Fruit fly (Drosophila melanogaster) whole organism, embryonic: ENCODE data around the gene CG13891.
A peak's percentile ranks its signal among the peaks of the same experiment; 100 is the strongest.

Experiments used
- Aef1 ChIP-seq: fragments of 200-800 bp; sonication (Bioruptor generic); IDR thresholded peaks from 3 replicates; pipeline ENCODE4 v1.3.6; 2022; ENCODE audit warnings: missing biosample characterization, missing genetic modification characterization
- Antp ChIP-seq: fragments of 200-800 bp; sonication (Bioruptor generic); optimal IDR thresholded peaks from 3 replicates; lab custom pipeline; 2016; ENCODE audit warnings: missing biosample characterization, missing genetic modification characterization
- CG10209 ChIP-seq: fragments of 200-800 bp; sonication (Bioruptor generic); optimal IDR thresholded peaks from 3 replicates; lab custom pipeline; 2017; ENCODE audit warnings: missing biosample characterization, mild to moderate bottlenecking, missing genetic modification characterization, missing genetic modification reagents
- CG10654 ChIP-seq: fragments of 200-800 bp; sonication (Bioruptor generic); optimal IDR thresholded peaks from 2 replicates; lab custom pipeline; 2016; ENCODE audit warnings: missing biosample characterization, missing genetic modification characterization
- CG11456 ChIP-seq: fragments of 200-800 bp; sonication (Bioruptor generic); IDR thresholded peaks from 3 replicates; pipeline ENCODE4 v1.3.6; 2022; ENCODE audit warnings: missing biosample characterization, missing genetic modification characterization
- CG14710 ChIP-seq: fragments of 200-800 bp; sonication (Bioruptor generic); optimal IDR thresholded peaks from 3 replicates; lab custom pipeline; 2019; ENCODE audit warnings: missing biosample characterization, mild to moderate bottlenecking, missing genetic modification characterization, moderate library complexity
- CG15073 ChIP-seq: fragments of 200-800 bp; sonication (Bioruptor generic); optimal IDR thresholded peaks from 2 replicates; lab custom pipeline; 2016; ENCODE audit warnings: missing biosample characterization, missing genetic modification characterization
- CG15269 ChIP-seq: fragments of 200-800 bp; sonication (Bioruptor generic); optimal IDR thresholded peaks from 2 replicates; lab custom pipeline; 2018; ENCODE audit warnings: missing biosample characterization, mild to moderate bottlenecking, missing genetic modification characterization, moderate library complexity
- CG16813 ChIP-seq: fragments of 200-800 bp; sonication (Bioruptor generic); IDR thresholded peaks from 3 replicates; pipeline ENCODE4 v1.3.6; 2022; ENCODE audit warnings: missing biosample characterization, missing genetic modification characterization; ENCODE audit not compliant: partially characterized antibody
- CG16815 ChIP-seq: fragments of 200-800 bp; sonication (Bioruptor generic); optimal IDR thresholded peaks from 3 replicates; lab custom pipeline; 2017; ENCODE audit warnings: missing biosample characterization, mild to moderate bottlenecking, missing genetic modification characterization
- CG17186 ChIP-seq: fragments of 200-800 bp; sonication (Bioruptor generic); optimal IDR thresholded peaks from 3 replicates; lab custom pipeline; 2017; ENCODE audit warnings: missing biosample characterization, missing genetic modification reagents, missing genetic modification characterization
- CG18476 ChIP-seq: fragments of 200-800 bp; sonication (Bioruptor generic); optimal IDR thresholded peaks from 2 replicates; lab custom pipeline; 2016; ENCODE audit warnings: missing biosample characterization, mild to moderate bottlenecking, missing genetic modification characterization
- CG18599 ChIP-seq: fragments of 200-800 bp; sonication (Bioruptor generic); optimal IDR thresholded peaks from 3 replicates; lab custom pipeline; 2017; ENCODE audit warnings: missing biosample characterization, missing genetic modification characterization, mild to moderate bottlenecking, moderate library complexity, missing genetic modification reagents
- CG18619 ChIP-seq: fragments of 200-800 bp; sonication (Bioruptor generic); optimal IDR thresholded peaks from 3 replicates; lab custom pipeline; 2017; ENCODE audit warnings: missing biosample characterization, mild to moderate bottlenecking, missing genetic modification characterization
- CG2120 ChIP-seq: fragments of 200-800 bp; sonication (Bioruptor generic); optimal IDR thresholded peaks from 3 replicates; lab custom pipeline; 2016; ENCODE audit warnings: missing biosample characterization, missing genetic modification characterization
- CG2202 ChIP-seq: fragments of 200-800 bp; sonication (Bioruptor generic); optimal IDR thresholded peaks from 2 replicates; lab custom pipeline; 2018; ENCODE audit warnings: missing biosample characterization, mild to moderate bottlenecking, missing genetic modification characterization
- CG3163 ChIP-seq: fragments of 200-800 bp; sonication (Bioruptor generic); optimal IDR thresholded peaks from 3 replicates; lab custom pipeline; 2016; ENCODE audit warnings: missing biosample characterization, missing genetic modification characterization
- CG34422 ChIP-seq: fragments of 200-800 bp; sonication (Bioruptor generic); IDR thresholded peaks from 3 replicates; pipeline ENCODE4 v1.3.6; 2022; ENCODE audit warnings: missing biosample characterization, missing genetic modification characterization
- CG42726 ChIP-seq: fragments of 200-800 bp; sonication (Bioruptor generic); IDR thresholded peaks from 2 replicates; pipeline ENCODE4 v1.3.6; 2022; ENCODE audit warnings: missing biosample characterization, missing genetic modification characterization; ENCODE audit not compliant: partially characterized antibody
- CG4424 ChIP-seq: fragments of 200-800 bp; sonication (Bioruptor generic); optimal IDR thresholded peaks from 3 replicates; lab custom pipeline; 2016; ENCODE audit warnings: missing biosample characterization, missing genetic modification characterization
- CG4820 ChIP-seq: fragments of 200-800 bp; sonication (Bioruptor generic); optimal IDR thresholded peaks from 3 replicates; lab custom pipeline; 2016; ENCODE audit warnings: missing biosample characterization, missing genetic modification characterization
- CG4854 ChIP-seq: fragments of 200-800 bp; sonication (Bioruptor generic); optimal IDR thresholded peaks from 2 replicates; lab custom pipeline; 2016; ENCODE audit warnings: missing biosample characterization, missing genetic modification characterization, inconsistent platforms
- CG5245 ChIP-seq: fragments of 200-800 bp; sonication (Bioruptor generic); optimal IDR thresholded peaks from 3 replicates; lab custom pipeline; 2016; ENCODE audit warnings: missing biosample characterization, missing genetic modification characterization
- CG7357 ChIP-seq: fragments of 200-800 bp; sonication (Bioruptor generic); IDR thresholded peaks from 3 replicates; pipeline ENCODE4 v1.3.6; 2022; ENCODE audit warnings: missing biosample characterization, missing genetic modification characterization
- CG7556 ChIP-seq: fragments of 200-800 bp; sonication (Bioruptor generic); optimal IDR thresholded peaks from 2 replicates; lab custom pipeline; 2017; ENCODE audit warnings: missing biosample characterization, mild to moderate bottlenecking, missing genetic modification characterization
- CG8924 ChIP-seq: fragments of 200-800 bp; optimal IDR thresholded peaks from 3 replicates; lab custom pipeline; 2019; ENCODE audit warnings: missing biosample characterization, mild to moderate bottlenecking, missing genetic modification characterization, moderate library complexity
- D19A ChIP-seq: fragments of 200-800 bp; optimal IDR thresholded peaks from 3 replicates; lab custom pipeline; 2019; ENCODE audit warnings: missing biosample characterization, mild to moderate bottlenecking, missing genetic modification characterization, moderate library complexity
- Dip2 ChIP-seq: fragments of 200-800 bp; sonication (Bioruptor generic); IDR thresholded peaks from 2 replicates; pipeline ENCODE4 v1.3.6; 2022; ENCODE audit warnings: missing biosample characterization, missing genetic modification characterization
- GATAe ChIP-seq: fragments of 200-800 bp; sonication (Bioruptor generic); conservative IDR thresholded peaks from 2 replicates; pipeline ENCODE4 v1.3.6; 2022; ENCODE audit warnings: missing biosample characterization, missing genetic modification characterization
- Gsc ChIP-seq: fragments of 200-800 bp; sonication (Bioruptor generic); IDR thresholded peaks from 2 replicates; pipeline ENCODE4 v1.3.6; 2022; ENCODE audit warnings: missing biosample characterization, missing genetic modification characterization
- HLHmδ ChIP-seq: fragments of 200-800 bp; sonication (Bioruptor generic); optimal IDR thresholded peaks from 2 replicates; lab custom pipeline; 2018; ENCODE audit warnings: missing biosample characterization, mild to moderate bottlenecking, missing genetic modification characterization, moderate library complexity
- Nf-YA ChIP-seq: fragments of 200-800 bp; sonication (Bioruptor generic); IDR thresholded peaks from 2 replicates; pipeline ENCODE4 v1.3.6; 2022; ENCODE audit warnings: missing biosample characterization, missing genetic modification characterization
- Opbp ChIP-seq: fragments of 200-800 bp; sonication (Bioruptor generic); IDR thresholded peaks from 3 replicates; pipeline ENCODE4 v1.3.6; 2022; ENCODE audit warnings: missing biosample characterization, missing genetic modification characterization; ENCODE audit not compliant: partially characterized antibody
- Poxn ChIP-seq: fragments of 200-800 bp; sonication (Bioruptor generic); IDR thresholded peaks from 2 replicates; pipeline ENCODE4 v1.3.6; 2022; ENCODE audit warnings: missing biosample characterization, missing genetic modification characterization
- TFAM ChIP-seq: fragments of 200-800 bp; sonication (Bioruptor generic); optimal IDR thresholded peaks from 2 replicates; lab custom pipeline; 2017; ENCODE audit warnings: missing biosample characterization, missing genetic modification characterization, inconsistent platforms
- Taf1 ChIP-seq: fragments of 200-800 bp; sonication (Bioruptor generic); IDR thresholded peaks from 2 replicates; pipeline ENCODE4 v1.3.6; 2022; ENCODE audit warnings: missing biosample characterization, missing genetic modification characterization
- corto ChIP-seq: fragments of 200-800 bp; sonication (Bioruptor generic); optimal IDR thresholded peaks from 2 replicates; lab custom pipeline; 2016; ENCODE audit warnings: missing biosample characterization, mild to moderate bottlenecking, missing genetic modification characterization, moderate library complexity
- dpn ChIP-seq, 2 experiments: fragments of 200-800 bp; sonication (Bioruptor generic); optimal IDR thresholded peaks; 3 replicates each; lab custom pipeline; 2016; ENCODE audit warnings: missing biosample characterization in 2 of 2, missing genetic modification characterization in 2 of 2
- fd3F ChIP-seq: fragments of 200-800 bp; sonication (Bioruptor generic); optimal IDR thresholded peaks from 2 replicates; lab custom pipeline; 2018; ENCODE audit warnings: missing biosample characterization, mild to moderate bottlenecking, missing genetic modification characterization, moderate library complexity
- ftz-f1 ChIP-seq: fragments of 200-800 bp; sonication (Bioruptor generic); optimal IDR thresholded peaks from 2 replicates; lab custom pipeline; 2016; ENCODE audit warnings: missing biosample characterization, missing genetic modification characterization
- fu2 ChIP-seq: fragments of 200-800 bp; sonication (Bioruptor generic); optimal IDR thresholded peaks from 2 replicates; lab custom pipeline; 2016; ENCODE audit warnings: missing biosample characterization, missing genetic modification characterization
- gsb-n ChIP-seq: fragments of 200-800 bp; sonication (Bioruptor generic); optimal IDR thresholded peaks from 3 replicates; lab custom pipeline; 2018; ENCODE audit warnings: missing biosample characterization, mild to moderate bottlenecking, missing genetic modification characterization
- jumu ChIP-seq: fragments of 200-800 bp; sonication (Bioruptor generic); optimal IDR thresholded peaks from 3 replicates; lab custom pipeline; 2016; ENCODE audit warnings: missing biosample characterization, missing genetic modification characterization
- luna ChIP-seq: fragments of 200-800 bp; sonication (Bioruptor generic); optimal IDR thresholded peaks from 2 replicates; lab custom pipeline; 2016; ENCODE audit warnings: missing biosample characterization, missing genetic modification characterization
- otp ChIP-seq: fragments of 200-800 bp; sonication (Bioruptor generic); IDR thresholded peaks from 3 replicates; pipeline ENCODE4, ENCODE4 v1.3.6; 2022; ENCODE audit warnings: missing biosample characterization, missing genetic modification characterization
- phol ChIP-seq: fragments of 200-800 bp; sonication (Bioruptor generic); optimal IDR thresholded peaks from 3 replicates; lab custom pipeline; 2018; ENCODE audit warnings: missing biosample characterization, mild to moderate bottlenecking, missing genetic modification characterization, moderate library complexity
- sc ChIP-seq, 3 experiments: fragments of >200 bp in 2 of 3; fragments of 200-800 bp in 1 of 3; sonication (Bioruptor generic) in 1 of 3; optimal IDR thresholded peaks; 2 replicates in 2 of 3; 3 replicates in 1 of 3; lab custom pipeline; 2017; ENCODE audit warnings: mild to moderate bottlenecking in 1 of 3, missing biosample characterization in 1 of 3, missing genetic modification characterization in 1 of 3, missing genetic modification reagents in 1 of 3
- slou ChIP-seq: fragments of 200-800 bp; sonication (Bioruptor generic); optimal IDR thresholded peaks from 3 replicates; lab custom pipeline; 2016; ENCODE audit warnings: missing biosample characterization, missing genetic modification characterization
- tgo ChIP-seq: fragments of 200-800 bp; sonication (Bioruptor generic); IDR thresholded peaks from 3 replicates; pipeline ENCODE4 v1.3.6; 2022; ENCODE audit warnings: missing biosample characterization, missing genetic modification characterization
- twi ChIP-seq: fragments of 200-800 bp; optimal IDR thresholded peaks from 2 replicates; lab custom pipeline; 2019; ENCODE audit warnings: missing biosample characterization, mild to moderate bottlenecking, missing genetic modification characterization, moderate library complexity
- vfl ChIP-seq: fragments of 200-800 bp; sonication (Bioruptor generic); optimal IDR thresholded peaks from 2 replicates; lab custom pipeline; 2016; ENCODE audit warnings: missing biosample characterization, missing genetic modification characterization
- yki ChIP-seq: fragments of >200 bp; optimal IDR thresholded peaks from 3 replicates; lab custom pipeline; 2018

The CG13891 gene

dm6 chr3L:390194-390593 lies 43.5 kb downstream of the CG13891 start (continued):
- TF ChIP-seq phol (tag; lab: Kevin White, UChicago) (peak; percentile 26), D19A (tag; lab: Kevin White, UChicago) (no peak), TFAM (GFP tag; lab: Kevin White, UChicago) (no peak), CG10209 (GFP tag; lab: Kevin White, UChicago) (no peak), Gsc (no peak), jumu (GFP tag; lab: Kevin White, UChicago) (no peak), luna (GFP tag; lab: Kevin White, UChicago) (no peak), CG4424 (GFP tag; lab: Kevin White, UChicago) (no peak), gsb-n (tag; lab: Kevin White, UChicago) (no peak), yki (lab: Kevin White, UChicago) (no peak), fd3F (GFP tag; lab: Kevin White, UChicago) (no peak), fu2 (no peak), slou (GFP tag; lab: Kevin White, UChicago) (no peak), CG4854 (GFP tag; lab: Kevin White, UChicago) (no peak), Nf-YA (GFP tag; lab: Robert Waterston, UW) (no peak), corto (GFP tag; lab: Kevin White, UChicago) (no peak), Aef1 (GFP tag; lab: Robert Waterston, UW) (no peak), HLHmδ (no peak), CG14710 (tag; lab: Kevin White, UChicago) (peak; percentile 22), otp (no peak), CG11456 (GFP tag; lab: Robert Waterston, UW) (no peak), CG16815 (GFP tag; lab: Kevin White, UChicago) (no peak), ftz-f1 (no peak), CG16813 (GFP tag; lab: Robert Waterston, UW) (peak; percentile 64), sc (optimal IDR thresholded peaks at IDR 0.05; lab: Kevin White, UChicago) (no peak), sc (GFP tag; optimal IDR thresholded peaks at IDR 0.05; lab: Kevin White, UChicago) (no peak), CG4820 (GFP tag; lab: Kevin White, UChicago) (no peak), Antp (GFP tag; lab: Kevin White, UChicago) (no peak), dpn (GFP tag; optimal IDR thresholded peaks at IDR 0.05; lab: Kevin White, UChicago) (no peak), CG17186 (no peak), CG18619 (GFP tag; lab: Kevin White, UChicago) (no peak), tgo (GFP tag; lab: Robert Waterston, UW) (no peak), CG7556 (GFP tag; lab: Kevin White, UChicago) (no peak), vfl (GFP tag; lab: Kevin White, UChicago) (no peak), GATAe (GFP tag; lab: Robert Waterston, UW) (no peak), CG18476 (GFP tag; lab: Kevin White, UChicago) (no peak), CG2120 (GFP tag; lab: Kevin White, UChicago) (no peak), CG34422 (GFP tag; lab: Robert Waterston, UW) (no peak), CG7357 (GFP tag; lab: Robert Waterston, UW) (no peak), CG42726 (GFP tag; lab: Robert Waterston, UW) (no peak), CG2202 (tag; lab: Kevin White, UChicago) (no peak), Dip2 (no peak), CG15269 (tag; lab: Kevin White, UChicago) (no peak), CG3163 (GFP tag; lab: Kevin White, UChicago) (no peak), Taf1 (no peak), CG18599 (GFP tag; lab: Kevin White, UChicago) (no peak), Opbp (GFP tag; lab: Robert Waterston, UW) (peak; percentile 26; the same call in 1 of the 3 replicates), twi (no peak), CG10654 (GFP tag; lab: Kevin White, UChicago) (no peak), CG15073 (GFP tag; lab: Kevin White, UChicago) (no peak), Poxn (GFP tag; lab: Robert Waterston, UW) (no peak), CG8924 (tag; lab: Kevin White, UChicago) (no peak), CG5245 (GFP tag; lab: Kevin White, UChicago) (no peak)
